Worm (Caenorhabditis elegans): ENCODE data around the gene cnx-1.

cnx-1 gene

DNA sequence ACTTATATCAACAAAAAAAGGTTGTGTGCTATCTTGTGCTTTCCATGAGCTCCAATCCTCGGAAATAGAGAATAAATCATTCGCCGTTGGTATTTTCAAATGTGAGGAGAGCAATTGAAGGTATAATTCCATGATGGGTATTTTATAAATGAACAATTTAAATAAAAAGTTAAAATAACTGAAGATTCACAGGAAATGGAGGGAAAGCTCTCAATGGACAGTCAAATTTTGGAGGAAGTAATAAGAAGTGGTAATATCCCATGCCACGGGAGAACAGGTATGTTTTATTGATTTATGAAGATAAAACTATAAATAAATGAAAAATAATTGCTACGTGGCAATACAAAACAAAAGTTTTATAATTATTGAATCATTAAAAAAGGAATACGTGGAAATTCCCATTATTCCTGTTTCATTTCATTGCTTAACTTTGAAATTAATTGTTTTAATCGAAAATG, 33.8 kb downstream of the cnx-1 start:
- no peak for TF ChIP-seq dao-5 (tag; optimal IDR thresholded peaks at IDR 0.05)
- TF ChIP-seq W03F9.2 (tag; optimal IDR thresholded peaks at IDR 0.05), result no peak
- TF ChIP-seq him-1 (tag; optimal IDR thresholded peaks at IDR 0.05), result no peak

DNA sequence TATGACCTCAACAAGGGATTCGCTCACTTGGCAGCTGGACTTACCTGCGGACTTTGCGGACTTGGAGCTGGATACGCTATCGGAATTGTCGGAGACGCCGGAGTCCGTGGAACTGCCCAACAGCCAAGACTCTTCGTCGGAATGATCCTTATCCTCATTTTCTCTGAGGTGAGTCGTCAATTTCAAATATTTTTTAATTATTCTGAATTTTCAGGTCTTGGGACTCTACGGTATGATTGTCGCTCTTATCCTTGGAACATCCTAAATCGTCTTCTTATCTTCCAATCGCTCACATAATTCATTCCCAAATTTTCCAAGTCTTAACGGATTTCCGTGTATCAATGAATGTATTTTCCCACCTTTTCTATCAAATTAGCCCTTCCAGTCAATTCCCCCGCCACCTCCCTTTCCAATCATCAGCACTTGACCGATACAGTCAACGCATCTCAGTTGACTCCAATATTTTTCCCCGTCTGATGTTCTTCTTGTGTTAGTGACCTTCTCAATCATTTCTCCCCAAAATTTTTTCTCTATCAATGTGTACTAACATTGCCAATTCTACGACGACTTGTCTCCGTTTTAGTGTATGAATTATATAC, 34.4 kb downstream of the cnx-1 start, which contains the start of gene R10E11.6:
TSS of gene R10E11.6 (plus strand) at position 524 of the 599 bp plus-strand sequence.
- TF ChIP-seq W03F9.2 (tag; optimal IDR thresholded peaks at IDR 0.05) (no peak), dao-5 (tag; optimal IDR thresholded peaks at IDR 0.05) (no peak), him-1 (tag; optimal IDR thresholded peaks at IDR 0.05) (no peak)

DNA sequence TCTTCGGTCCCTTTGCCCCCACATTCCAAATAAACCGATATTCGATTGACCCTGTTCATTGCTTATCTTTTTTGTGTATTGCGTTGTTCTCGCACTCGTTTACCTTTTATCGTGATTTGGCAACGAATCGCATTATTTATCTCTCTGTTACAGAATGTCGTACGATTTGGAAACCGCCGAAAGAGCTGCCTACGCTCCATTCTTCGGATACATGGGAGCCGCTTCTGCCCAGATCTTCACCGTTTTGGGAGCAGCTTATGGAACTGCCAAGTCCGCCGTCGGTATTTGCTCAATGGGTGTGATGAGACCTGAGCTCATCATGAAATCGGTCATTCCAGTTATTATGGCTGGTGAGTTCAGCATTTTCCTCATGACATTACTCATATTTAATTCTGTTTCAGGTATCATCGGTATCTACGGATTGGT, 34.9 kb downstream of the cnx-1 start, which contains the start of gene vha-2:
TSS of gene vha-2 (plus strand) at position 154 of the 426 bp plus-strand sequence.
- TF ChIP-seq dao-5 (tag; optimal IDR thresholded peaks at IDR 0.05) (no peak), W03F9.2 (tag; optimal IDR thresholded peaks at IDR 0.05) (no peak), him-1 (tag; optimal IDR thresholded peaks at IDR 0.05) (no peak)

DNA sequence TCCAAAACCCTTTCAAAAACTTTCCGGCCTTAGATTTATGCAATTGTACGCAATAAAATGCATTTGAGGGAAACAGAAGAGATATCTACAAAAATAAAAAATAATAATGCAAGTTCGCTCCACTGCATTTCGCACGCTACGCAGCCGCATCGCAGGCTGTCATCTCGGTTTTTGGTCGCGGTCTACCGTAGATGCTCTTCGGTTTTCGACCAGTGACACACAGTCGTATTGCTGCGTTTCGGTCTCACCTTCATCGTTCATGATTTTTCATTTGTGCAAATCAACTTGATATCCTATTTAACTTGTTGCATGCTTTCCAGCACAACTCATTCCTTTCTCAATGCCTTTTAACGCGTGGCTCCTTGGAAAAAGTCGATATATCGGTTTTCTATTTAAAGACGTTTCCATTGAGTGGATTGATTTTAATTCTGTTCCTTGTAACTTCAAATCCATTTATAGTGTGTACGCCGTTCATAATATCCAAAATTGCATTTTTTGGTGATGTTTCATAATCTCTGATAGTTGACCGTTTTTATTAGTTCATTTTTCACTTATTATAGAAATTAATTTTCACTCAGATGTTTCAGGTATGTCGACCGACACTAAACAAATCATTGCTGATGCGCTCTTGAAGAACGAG, 36.2 kb downstream of the cnx-1 start, which contains the start of gene vha-1:
TSS of gene vha-1 (plus strand) at position 590 of the 640 bp plus-strand sequence.
- TF ChIP-seq dao-5 (tag; optimal IDR thresholded peaks at IDR 0.05) (no peak), him-1 (tag; optimal IDR thresholded peaks at IDR 0.05) (peak; percentile 63), W03F9.2 (tag; optimal IDR thresholded peaks at IDR 0.05) (peak; percentile 87)

DNA sequence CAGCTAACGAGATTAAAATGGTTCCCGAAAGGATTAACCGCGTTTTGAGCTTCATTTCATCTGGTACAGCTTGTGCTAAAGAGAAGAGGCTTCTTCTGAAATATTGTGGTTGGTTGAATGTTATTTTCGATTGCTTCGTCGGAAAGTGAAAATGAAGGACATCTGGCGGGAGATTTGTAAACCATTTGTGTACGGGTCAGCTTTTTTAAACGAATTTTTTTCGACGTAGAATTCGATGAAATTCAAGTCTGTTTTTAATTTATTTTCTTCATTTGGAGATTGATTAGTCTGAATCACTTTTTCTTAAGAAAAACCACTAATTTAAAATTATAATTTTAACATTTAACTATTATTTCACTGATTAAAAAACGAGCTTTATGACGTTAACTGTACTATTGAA, 36.7 kb downstream of the cnx-1 start, which contains the start of gene sqv-3:
TSS of gene sqv-3 (minus strand) at position 101 of the 400 bp plus-strand sequence.
- TF ChIP-seq W03F9.2 (tag; optimal IDR thresholded peaks at IDR 0.05), result no peak
- TF ChIP-seq him-1 (tag; optimal IDR thresholded peaks at IDR 0.05), result no peak
- TF ChIP-seq dao-5 (tag; optimal IDR thresholded peaks at IDR 0.05), result no peak

DNA sequence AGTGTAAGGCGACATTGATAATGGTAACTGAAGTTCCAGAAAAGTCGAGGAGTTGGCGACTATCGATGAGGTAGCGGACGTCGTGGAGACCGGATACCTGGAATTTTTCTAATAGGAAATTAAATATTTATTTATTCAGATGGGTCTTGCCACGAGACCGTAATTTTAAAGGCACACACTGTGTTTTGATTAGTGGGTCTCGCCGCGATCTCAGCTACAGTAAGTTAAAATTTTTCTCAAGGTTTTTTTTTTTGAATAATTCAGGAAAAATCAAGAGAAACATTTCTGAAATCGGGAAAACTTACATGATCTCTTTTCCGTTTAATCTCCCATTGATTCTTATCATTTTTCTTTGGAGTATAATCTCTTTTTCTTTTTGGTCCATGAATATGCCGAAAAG, 37.9 kb downstream of the cnx-1 start:
- TF ChIP-seq dao-5 (tag; optimal IDR thresholded peaks at IDR 0.05), result no peak
- no peak for TF ChIP-seq W03F9.2 (tag; optimal IDR thresholded peaks at IDR 0.05)
- TF ChIP-seq him-1 (tag; optimal IDR thresholded peaks at IDR 0.05), result no peak

DNA sequence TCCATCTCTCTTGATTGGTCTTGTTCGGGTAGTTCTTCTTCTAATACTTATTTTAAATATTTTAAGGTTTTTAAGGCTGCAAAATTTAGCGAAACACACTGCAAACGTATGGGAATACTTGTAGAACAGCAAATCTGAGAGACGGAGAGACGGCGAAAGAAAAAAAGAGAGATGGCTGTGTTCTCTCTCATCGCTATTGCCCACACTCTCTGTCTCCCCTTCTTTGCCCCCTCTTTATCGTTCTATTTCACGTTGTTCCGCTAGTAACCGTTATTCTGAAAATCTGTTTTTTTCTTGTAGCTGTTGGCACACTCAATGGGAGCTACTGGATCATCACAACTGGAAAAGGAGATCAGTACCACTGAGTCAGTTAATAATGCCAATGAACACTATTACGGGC, 40.6 kb downstream of the cnx-1 start, which contains the start of gene usp-46:
TSS of gene usp-46 (plus strand) at position 301 of the 400 bp plus-strand sequence.
- no peak for TF ChIP-seq dao-5 (tag; optimal IDR thresholded peaks at IDR 0.05)
- TF ChIP-seq W03F9.2 (tag; optimal IDR thresholded peaks at IDR 0.05), result no peak
- TF ChIP-seq him-1 (tag; optimal IDR thresholded peaks at IDR 0.05), result no peak

DNA sequence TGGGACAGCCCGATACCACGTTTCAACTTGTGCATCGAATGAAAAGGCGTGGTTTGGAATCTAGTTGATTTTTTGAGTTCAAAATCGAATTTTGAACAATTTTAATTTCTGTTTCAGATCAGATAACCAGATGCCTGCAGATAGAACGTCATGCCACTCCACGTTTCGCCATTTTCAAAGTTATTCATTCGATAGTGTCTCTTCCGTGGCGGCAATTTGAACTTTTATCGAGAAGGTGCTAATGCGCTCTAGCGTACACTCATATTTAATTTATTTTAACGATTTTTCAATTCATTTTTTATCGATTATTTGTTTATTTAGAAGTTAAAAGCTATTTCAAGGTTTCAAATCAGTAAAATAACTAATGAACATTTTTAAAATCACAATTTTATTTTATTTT, 41.0 kb downstream of the cnx-1 start:
- no peak for TF ChIP-seq dao-5 (tag; optimal IDR thresholded peaks at IDR 0.05)
- TF ChIP-seq W03F9.2 (tag; optimal IDR thresholded peaks at IDR 0.05), result no peak
- no peak for TF ChIP-seq him-1 (tag; optimal IDR thresholded peaks at IDR 0.05)

DNA sequence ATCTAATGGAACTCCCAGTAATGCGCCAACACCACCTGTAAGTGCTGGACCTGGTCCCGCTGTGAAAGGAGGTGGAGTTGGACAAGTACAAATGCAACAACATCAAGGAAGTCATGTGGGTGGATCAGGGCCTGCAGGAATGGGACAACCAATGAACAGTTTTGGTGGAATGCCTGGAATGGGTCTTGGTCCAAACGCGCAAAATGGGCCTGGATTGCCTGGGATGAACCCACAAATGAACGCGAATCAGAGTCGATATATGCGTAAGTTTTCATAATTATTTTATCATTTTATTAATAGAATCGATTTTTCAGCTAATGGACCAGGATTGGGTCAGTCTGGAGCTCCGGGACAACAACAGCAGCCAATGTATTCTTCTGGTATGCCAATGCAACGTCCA, 44.5 kb downstream of the cnx-1 start:
- TF ChIP-seq him-1 (tag; optimal IDR thresholded peaks at IDR 0.05) (no peak), dao-5 (tag; optimal IDR thresholded peaks at IDR 0.05) (no peak), W03F9.2 (tag; optimal IDR thresholded peaks at IDR 0.05) (no peak)

DNA sequence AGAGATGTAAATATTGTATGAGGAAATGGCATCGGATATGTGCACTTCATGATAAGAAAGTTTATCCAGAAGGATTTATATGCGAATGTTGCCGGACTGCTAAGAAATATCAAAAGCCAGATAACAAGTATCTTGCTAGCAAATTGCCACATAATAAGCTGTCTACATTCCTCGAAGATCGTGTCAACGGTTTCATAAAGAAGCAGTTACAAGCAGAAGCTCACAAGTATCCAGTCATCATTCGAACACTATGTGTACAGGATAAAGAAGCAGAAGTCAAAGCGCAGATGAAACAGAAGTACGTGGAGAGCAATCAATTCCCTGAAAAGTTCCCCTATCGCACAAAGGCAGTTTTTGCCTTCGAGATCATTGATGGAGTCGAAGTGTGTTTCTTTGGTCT, 46.3 kb downstream of the cnx-1 start:
- TF ChIP-seq him-1 (tag; optimal IDR thresholded peaks at IDR 0.05) (no peak), dao-5 (tag; optimal IDR thresholded peaks at IDR 0.05) (no peak), W03F9.2 (tag; optimal IDR thresholded peaks at IDR 0.05) (no peak)

DNA sequence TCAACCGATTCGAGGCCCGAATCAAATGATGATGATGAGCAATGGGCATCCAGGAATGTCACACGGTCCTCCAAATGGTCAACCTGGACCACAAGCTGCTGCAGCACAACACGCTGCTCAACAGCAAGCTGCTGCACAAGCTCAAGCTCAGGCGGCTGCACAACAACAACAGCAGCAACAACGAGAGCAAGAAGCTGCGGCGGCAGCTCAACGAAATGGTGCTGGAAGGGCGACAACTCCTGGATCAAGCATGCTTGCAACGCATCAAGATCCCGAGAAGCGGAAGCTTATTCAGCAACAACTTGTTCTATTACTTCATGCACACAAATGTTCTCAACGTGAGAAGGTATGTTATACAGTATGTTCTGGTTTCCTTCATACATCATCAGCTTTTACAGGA, 48.9 kb downstream of the cnx-1 start:
- no peak for TF ChIP-seq him-1 (tag; optimal IDR thresholded peaks at IDR 0.05)
- TF ChIP-seq dao-5 (tag; optimal IDR thresholded peaks at IDR 0.05), result no peak
- TF ChIP-seq W03F9.2 (tag; optimal IDR thresholded peaks at IDR 0.05), result no peak

DNA sequence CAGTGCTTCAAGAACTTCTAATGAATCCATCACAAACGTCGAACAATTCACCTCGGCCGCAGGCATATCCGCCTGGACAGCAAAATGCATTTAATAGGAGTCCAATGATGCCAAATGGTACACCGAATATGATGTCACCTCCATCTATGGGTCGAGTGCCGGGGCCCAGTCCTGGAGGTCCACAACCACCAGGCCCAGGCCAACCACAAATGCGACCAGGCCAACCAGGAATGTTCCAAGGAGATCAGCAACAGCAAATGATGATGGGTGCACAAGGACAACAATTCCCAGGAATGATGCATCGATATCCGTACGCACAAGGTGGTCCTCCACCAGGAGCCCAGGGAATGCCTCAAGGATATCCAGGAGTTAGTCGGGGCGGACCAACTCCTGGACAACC, 49.8 kb downstream of the cnx-1 start:
- TF ChIP-seq him-1 (tag; optimal IDR thresholded peaks at IDR 0.05), result no peak
- TF ChIP-seq W03F9.2 (tag; optimal IDR thresholded peaks at IDR 0.05), result no peak
- TF ChIP-seq dao-5 (tag; optimal IDR thresholded peaks at IDR 0.05), result no peak

DNA sequence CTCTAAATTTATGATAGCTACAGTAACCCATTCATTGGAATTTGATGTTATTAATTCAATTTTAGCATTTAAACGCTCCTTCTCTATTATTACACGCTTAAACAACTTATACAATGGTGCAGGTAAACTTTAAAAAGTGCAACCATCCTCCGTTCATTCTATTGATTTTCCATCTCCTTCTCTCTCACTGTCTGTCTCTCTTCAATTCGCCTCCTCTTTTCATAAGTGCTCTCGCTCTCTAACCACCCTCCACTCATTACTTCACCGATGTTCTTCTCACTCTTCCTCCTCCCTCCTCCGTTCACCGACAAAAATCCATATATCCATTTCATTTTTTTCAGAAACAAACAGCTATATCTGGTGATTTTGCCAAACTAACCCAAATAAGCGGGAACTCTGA, 50.8 kb downstream of the cnx-1 start, which contains the start of gene cbp-1:
TSS of gene cbp-1 (plus strand) at position 335 of the 400 bp plus-strand sequence.
- no peak for TF ChIP-seq dao-5 (tag; optimal IDR thresholded peaks at IDR 0.05)
- no peak for TF ChIP-seq him-1 (tag; optimal IDR thresholded peaks at IDR 0.05)
- no peak for TF ChIP-seq W03F9.2 (tag; optimal IDR thresholded peaks at IDR 0.05)

DNA sequence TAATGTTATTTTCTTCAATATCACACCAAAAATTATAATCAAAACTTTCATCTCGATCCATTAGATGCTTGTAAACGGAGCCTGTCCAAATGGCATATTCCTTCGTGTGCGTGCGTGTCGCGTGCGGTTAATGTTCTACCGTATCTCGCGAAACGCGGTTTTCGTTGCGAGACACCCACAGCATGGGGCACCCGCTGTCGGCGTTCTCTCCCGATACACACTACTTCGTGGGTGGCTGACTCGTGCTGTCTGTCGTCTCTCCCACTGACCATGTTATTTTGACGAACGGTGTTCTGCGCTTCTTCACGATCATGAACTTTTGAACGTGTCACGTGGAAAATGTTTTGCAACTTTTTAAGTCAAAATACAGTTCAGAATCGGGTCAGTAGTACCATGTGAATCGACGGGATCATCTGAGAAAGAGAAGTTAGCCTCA, 51.5 kb downstream of the cnx-1 start:
- peak; percentile 40 for TF ChIP-seq dao-5 (tag; optimal IDR thresholded peaks at IDR 0.05)
- TF ChIP-seq him-1 (tag; optimal IDR thresholded peaks at IDR 0.05), result peak; percentile 89
- peak; percentile 93 for TF ChIP-seq W03F9.2 (tag; optimal IDR thresholded peaks at IDR 0.05)

Data from whole organism, L4/young adult.